Fruit fly (Drosophila melanogaster) whole organism, larva: ENCODE data around the gene Jhbp11.

ENCODE experiments used
- noc ChIP-seq: fragments of 200-800 bp; sonication (Bioruptor generic); optimal IDR thresholded peaks from 3 replicates; lab custom pipeline; 2019; ENCODE audit warnings: missing biosample characterization, mild to moderate bottlenecking, missing genetic modification characterization, moderate library complexity

Gene Jhbp11

dm6 chr3R:27130551-27131161, 29.6 kb downstream of the Jhbp11 start:
- no peak for TF ChIP-seq noc

dm6 chr3R:27131408-27131807, 30.4 kb downstream of the Jhbp11 start:
- TF ChIP-seq noc: peak; percentile 62

dm6 chr3R:27133992-27134391, 33.0 kb downstream of the Jhbp11 start:
- TF ChIP-seq noc: no peak

dm6 chr3R:27134728-27135361, 33.8 kb downstream of the Jhbp11 start:
- TF ChIP-seq noc: no peak

- no peak for TF ChIP-seq noc
Measured at dm6 chr3R:27135692-27136641, 34.9 kb downstream of the Jhbp11 start.

dm6 chr3R:27137914-27138323, 36.9 kb downstream of the Jhbp11 start:
- no peak for TF ChIP-seq noc

dm6 chr3R:27138700-27139099, 37.7 kb downstream of the Jhbp11 start:
- TF ChIP-seq noc: no peak

dm6 chr3R:27139963-27140362, 38.9 kb downstream of the Jhbp11 start:
- TF ChIP-seq noc: no peak

dm6 chr3R:27148812-27149769, 48.1 kb downstream of the Jhbp11 start:
- peak; percentile 6 for TF ChIP-seq noc

- no peak for TF ChIP-seq noc
Measured at dm6 chr3R:27149884-27150676, 49.0 kb downstream of the Jhbp11 start.

dm6 chr3R:27150685-27151515, 49.9 kb downstream of the Jhbp11 start, which contains the start of gene CG6051:
CG6051 (minus strand) TSS chr3R:27151069.
- TF ChIP-seq noc: peak; percentile 46

dm6 chr3R:27151516-27151823, 50.4 kb downstream of the Jhbp11 start, which contains the start of gene Men-b:
Men-b (plus strand) TSS chr3R:27151662.
- TF ChIP-seq noc: no peak
